Worm (Caenorhabditis elegans): ENCODE results near the gene nhr-281.

- 0 out of 2 replicates have a peak, but pooled peaks have one; percentile 49 for TF ChIP-seq hlh-26 (GFP tag; conservative IDR thresholded peaks at IDR 0.05)
- TF ChIP-seq sdz-38 (tag; optimal IDR thresholded peaks at IDR 0.05) = no peak
- peak; percentile 50 for TF ChIP-seq egrh-3 (GFP tag; IDR thresholded peaks at IDR 0.05)
- TF ChIP-seq snpc-1.1 (tag; optimal IDR thresholded peaks at IDR 0.05; ENCODE audit: insufficient read depth) = peak; percentile 65
- peak; percentile 93 for TF ChIP-seq rcor-1 (GFP tag; IDR thresholded peaks at IDR 0.05)
Observed at ce11 chrX:14063830-14064229, 49.4 kb downstream of the nhr-281 start.

Measured in whole organism, young adult.